Worm (Caenorhabditis elegans) whole organism, L4/young adult: ENCODE measurements around the gene rpl-5.

Experiments
- W03F9.2 ChIP-seq: fragments of 150-350 bp; optimal IDR thresholded peaks from 2 replicates; lab custom pipeline; 2014; ENCODE audit warnings: missing biosample characterization, missing genetic modification characterization
- dao-5 ChIP-seq: sonication (generic microtip); optimal IDR thresholded peaks from 2 replicates; lab custom pipeline; 2016; ENCODE audit warnings: missing genotype, missing genetic modification characterization, moderate library complexity, missing compliant biosample characterization
- him-1 ChIP-seq: sonication (generic microtip); optimal IDR thresholded peaks from 2 replicates; lab custom pipeline; 2016; ENCODE audit warnings: missing genotype, missing genetic modification reagents, missing genetic modification characterization, missing compliant biosample characterization

Gene rpl-5

DNA sequence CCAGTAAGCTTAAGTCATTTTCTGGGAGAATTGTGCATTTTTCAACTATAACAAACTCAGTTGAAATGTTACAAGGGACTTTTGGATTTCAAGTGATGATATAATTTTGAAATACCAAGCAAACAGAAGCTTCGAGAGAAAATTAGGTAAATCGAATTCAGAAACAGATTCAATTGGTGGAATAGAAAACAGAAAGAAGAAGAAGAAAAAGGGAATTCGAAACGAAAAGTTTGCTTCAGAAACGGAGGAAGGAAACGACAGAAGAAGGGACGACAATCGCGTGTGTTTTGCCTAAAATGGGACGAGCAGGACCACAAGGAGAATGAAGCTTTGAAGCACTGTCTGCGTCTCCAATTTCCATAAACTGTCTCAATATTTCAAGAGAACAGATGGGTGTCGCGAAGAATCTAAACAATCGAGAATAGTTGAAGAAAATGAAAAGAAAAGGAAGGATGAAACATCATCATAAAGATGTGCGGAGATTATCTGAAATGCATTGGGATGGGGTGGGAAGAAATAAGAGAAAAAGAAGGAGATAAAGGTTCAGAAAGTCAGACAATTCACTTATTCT, 18.0 kb downstream of the rpl-5 start:
- TF ChIP-seq dao-5 (tag; lab: Kevin White, UChicago): no peak
- no peak for TF ChIP-seq him-1 (tag; lab: Kevin White, UChicago)
- TF ChIP-seq W03F9.2 (tag; lab: Kevin White, UChicago): no peak

DNA sequence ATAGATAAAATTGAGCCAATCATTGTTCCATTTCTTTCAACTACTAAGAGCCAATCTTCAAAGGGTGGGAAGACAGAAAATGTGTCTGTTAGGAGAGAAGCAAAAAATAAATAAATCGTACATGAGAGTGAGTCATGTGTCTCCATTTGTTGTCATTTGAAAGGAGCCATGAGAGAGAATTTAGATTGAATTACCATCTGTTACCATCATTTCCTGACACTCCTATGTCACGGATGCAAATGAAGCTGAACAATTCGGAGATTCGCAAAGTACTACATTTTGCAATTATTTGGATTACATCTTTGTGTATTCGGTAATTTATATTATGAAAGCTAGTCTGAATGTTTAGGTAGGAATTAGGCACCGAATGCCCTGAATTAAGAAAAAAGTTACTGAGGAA, 18.7 kb downstream of the rpl-5 start:
- TF ChIP-seq him-1 (tag; lab: Kevin White, UChicago) (no peak), W03F9.2 (tag; lab: Kevin White, UChicago) (no peak), dao-5 (tag; lab: Kevin White, UChicago) (no peak)

DNA sequence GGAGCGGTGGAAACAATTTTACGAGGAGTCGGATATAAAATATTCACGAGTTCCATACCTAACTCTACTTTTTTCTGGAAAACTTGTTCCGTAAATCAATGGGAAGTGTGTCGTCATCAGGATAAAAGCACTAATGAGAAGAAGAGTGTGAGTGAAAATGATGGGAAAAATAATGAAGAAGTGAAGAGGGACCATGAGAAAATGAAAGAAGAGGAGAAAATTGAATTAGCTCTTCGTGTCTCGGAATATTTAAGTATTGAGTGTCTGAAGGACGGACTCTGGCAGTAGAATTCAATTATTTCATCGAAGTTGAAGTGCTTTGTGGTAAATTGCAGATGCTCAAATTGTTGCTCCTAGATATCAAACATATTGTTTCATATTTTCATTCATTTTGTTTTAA, 19.5 kb downstream of the rpl-5 start:
- TF ChIP-seq W03F9.2 (tag; lab: Kevin White, UChicago) (no peak), dao-5 (tag; lab: Kevin White, UChicago) (no peak), him-1 (tag; lab: Kevin White, UChicago) (no peak)

- TF ChIP-seq him-1 (tag; lab: Kevin White, UChicago) (no peak), dao-5 (tag; lab: Kevin White, UChicago) (no peak), W03F9.2 (tag; lab: Kevin White, UChicago) (no peak)
These were observed 21.0 kb downstream of the rpl-5 start, which contains the start of gene aptf-4 for ce11 chrII:8590684-8591083. Gene aptf-4 (plus strand): TSS chrII:8590984.

DNA sequence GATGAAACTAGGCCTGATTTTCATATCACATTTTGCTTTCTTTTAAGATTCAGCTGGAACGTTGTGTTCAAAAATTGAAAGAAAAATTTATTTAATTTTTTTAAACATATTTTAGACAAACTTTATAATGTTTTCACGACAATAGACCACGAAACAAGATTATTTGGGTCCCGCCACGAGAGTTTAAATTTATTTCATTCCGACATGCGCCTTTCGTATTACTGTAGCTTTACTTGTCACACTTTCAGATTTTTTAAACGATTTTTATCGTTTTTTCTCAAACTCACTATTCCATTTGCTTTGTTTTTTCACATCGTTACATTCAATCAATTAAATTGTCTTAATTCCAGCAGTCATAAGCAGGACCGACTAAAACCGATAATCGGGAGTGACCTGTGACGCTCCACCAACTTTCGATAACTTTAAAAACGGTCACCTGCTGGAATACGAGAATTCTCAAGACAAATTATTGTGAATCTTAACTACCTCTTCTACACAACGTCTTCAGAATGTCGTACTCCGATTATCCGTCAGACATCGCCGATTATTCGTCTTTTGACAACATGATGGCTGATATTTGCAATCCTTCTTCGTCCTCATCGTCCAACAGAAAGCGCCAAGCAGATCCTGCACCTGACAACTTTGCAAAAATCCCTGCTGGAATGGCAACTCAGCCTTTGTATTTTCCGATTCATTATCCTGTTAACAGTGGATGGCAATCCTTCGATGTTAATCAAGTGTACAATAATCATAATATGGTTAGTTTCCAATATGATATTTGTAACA, 24.3 kb downstream of the rpl-5 start, which contains the start of gene aptf-3:
Gene aptf-3 (plus strand): TSS at position 351 of the 786 bp plus-strand sequence.
- TF ChIP-seq dao-5 (tag; lab: Kevin White, UChicago) (no peak), him-1 (tag; lab: Kevin White, UChicago) (no peak), W03F9.2 (tag; lab: Kevin White, UChicago) (no peak)

- TF ChIP-seq him-1 (tag; lab: Kevin White, UChicago) (no peak), W03F9.2 (tag; lab: Kevin White, UChicago) (no peak), dao-5 (tag; lab: Kevin White, UChicago) (no peak)
These were observed 29.5 kb downstream of the rpl-5 start, which contains the start of gene F28C6.5 for ce11 chrII:8599214-8599613. Gene F28C6.5 (plus strand): TSS chrII:8599514.

DNA sequence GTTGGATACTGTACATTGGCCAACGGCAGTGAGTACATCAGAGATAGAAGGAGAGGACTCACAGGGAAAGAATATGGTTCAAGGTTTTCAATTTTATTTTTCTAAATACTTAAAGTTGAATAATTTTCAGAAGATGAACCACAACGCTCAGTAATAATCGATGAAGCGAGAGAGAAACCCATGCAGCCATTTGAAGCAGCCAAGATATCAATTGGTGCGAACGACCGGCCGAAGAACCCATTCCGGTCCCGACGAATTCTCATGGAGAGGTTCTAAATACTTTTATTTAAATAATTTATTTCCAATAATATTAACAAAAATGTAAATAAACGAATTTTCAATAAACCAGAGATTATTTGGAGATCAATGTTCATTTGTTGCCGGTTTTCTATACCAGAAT, 30.4 kb downstream of the rpl-5 start, which contains the start of gene pigg-1:
Gene pigg-1 (minus strand): TSS at position 101 of the 400 bp plus-strand sequence.
- TF ChIP-seq W03F9.2 (tag; lab: Kevin White, UChicago): no peak
- no peak for TF ChIP-seq him-1 (tag; lab: Kevin White, UChicago)
- no peak for TF ChIP-seq dao-5 (tag; lab: Kevin White, UChicago)

- TF ChIP-seq him-1 (tag; lab: Kevin White, UChicago): no peak
- no peak for TF ChIP-seq dao-5 (tag; lab: Kevin White, UChicago)
- TF ChIP-seq W03F9.2 (tag; lab: Kevin White, UChicago): no peak
These were observed 32.7 kb downstream of the rpl-5 start, which contains the start of the genes cpf-1 and rpl-26 for ce11 chrII:8602337-8602944. Gene cpf-1 (minus strand): TSS chrII:8602440. Gene rpl-26 (plus strand): TSS chrII:8602785.

DNA sequence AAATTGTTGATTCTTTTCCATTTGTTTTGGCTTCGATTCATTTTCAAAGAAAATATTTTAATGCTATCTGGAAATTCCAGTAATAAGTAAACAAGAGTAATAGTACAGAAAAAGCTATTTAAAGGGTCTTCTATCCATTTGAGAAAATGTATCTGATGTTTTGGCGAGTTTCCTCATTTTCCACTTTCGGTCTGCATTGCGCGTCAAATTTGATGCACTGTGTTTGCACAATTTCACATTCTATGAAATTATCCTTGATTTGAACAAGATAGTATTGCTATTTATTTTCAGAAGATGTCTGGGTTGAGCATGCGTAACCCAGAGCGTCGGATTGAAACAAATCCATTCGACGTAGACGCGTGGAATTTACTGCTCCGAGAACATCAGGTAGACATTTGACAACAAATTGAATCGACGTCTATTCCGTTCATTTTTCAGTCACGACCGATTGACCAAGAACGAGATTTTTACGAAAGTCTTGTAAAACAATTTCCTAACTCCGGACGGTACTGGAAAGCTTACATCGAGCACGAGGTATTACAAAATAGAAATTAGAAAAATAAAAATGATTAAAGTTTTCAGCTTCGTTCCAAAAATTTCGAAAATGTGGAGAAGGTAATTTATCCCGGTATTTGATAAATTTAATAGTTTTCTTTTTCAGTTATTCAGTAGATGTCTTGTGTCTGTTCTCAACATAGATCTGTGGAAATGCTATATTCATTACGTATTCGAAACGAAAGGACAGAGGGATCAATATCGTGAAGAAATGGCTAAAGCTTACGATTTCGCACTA, 34.0 kb downstream of the rpl-5 start, which contains the start of gene suf-1:
Gene suf-1 (plus strand): TSS at position 280 of the 793 bp plus-strand sequence.
- TF ChIP-seq him-1 (tag; lab: Kevin White, UChicago) (no peak), dao-5 (tag; lab: Kevin White, UChicago) (peak; percentile 53), W03F9.2 (tag; lab: Kevin White, UChicago) (peak; percentile 37)

DNA sequence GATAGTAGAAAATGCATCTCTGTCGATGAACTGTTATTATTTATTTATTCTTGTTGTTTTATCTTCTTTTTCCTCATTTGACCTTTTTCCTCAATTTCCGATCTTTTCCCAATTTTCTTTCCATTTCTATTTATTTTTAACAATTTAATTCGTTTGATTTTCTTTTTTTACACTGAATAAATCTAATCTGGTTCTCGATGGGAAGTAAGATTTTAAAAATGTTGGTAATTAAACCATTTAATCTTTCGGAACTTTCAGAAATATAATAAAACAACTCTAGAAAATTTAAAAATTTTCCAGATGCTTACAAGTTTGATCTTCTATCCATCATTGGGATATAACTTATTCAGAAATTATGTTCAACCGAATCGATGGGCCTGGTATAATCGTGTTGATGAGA, 36.8 kb downstream of the rpl-5 start, which contains the start of gene F28C6.8:
Gene F28C6.8 (plus strand): TSS at position 301 of the 400 bp plus-strand sequence.
- TF ChIP-seq him-1 (tag; lab: Kevin White, UChicago) (no peak), W03F9.2 (tag; lab: Kevin White, UChicago) (no peak), dao-5 (tag; lab: Kevin White, UChicago) (no peak)

- no peak for TF ChIP-seq dao-5 (tag; lab: Kevin White, UChicago)
- no peak for TF ChIP-seq him-1 (tag; lab: Kevin White, UChicago)
- no peak for TF ChIP-seq W03F9.2 (tag; lab: Kevin White, UChicago)
These were observed 37.9 kb downstream of the rpl-5 start, which contains the start of gene F28C6.10 for ce11 chrII:8607662-8608061. Gene F28C6.10 (plus strand): TSS chrII:8607962.

- TF ChIP-seq W03F9.2 (tag; lab: Kevin White, UChicago): no peak
- TF ChIP-seq dao-5 (tag; lab: Kevin White, UChicago): no peak
- no peak for TF ChIP-seq him-1 (tag; lab: Kevin White, UChicago)
These were observed 40.4 kb downstream of the rpl-5 start, which contains the start of gene F28C6.9 for ce11 chrII:8610085-8610484. Gene F28C6.9 (minus strand): TSS chrII:8610185.
